Worm (Caenorhabditis elegans): ENCODE results near the gene C25H3.1.

ce11 chrII:5735744-5736143 lies 36.9 kb downstream of the C25H3.1 start:
- TF ChIP-seq vab-15 (tag; optimal IDR thresholded peaks at IDR 0.05), result no peak
- TF ChIP-seq unc-130 (tag; optimal IDR thresholded peaks at IDR 0.05), result no peak
- TF ChIP-seq ceh-90 (tag; optimal IDR thresholded peaks at IDR 0.05), result no peak
- no peak for TF ChIP-seq lir-3 (tag; optimal IDR thresholded peaks at IDR 0.05; ENCODE audit: poor library complexity)
- TF ChIP-seq xbp-1 (tag; optimal IDR thresholded peaks at IDR 0.05), result no peak
- no peak for TF ChIP-seq aly-2 (tag; optimal IDR thresholded peaks at IDR 0.05)
- TF ChIP-seq nhr-28 (tag; optimal IDR thresholded peaks at IDR 0.05), result no peak
- TF ChIP-seq ceh-82 (tag; optimal IDR thresholded peaks at IDR 0.05), result no peak
- TF ChIP-seq nhr-11 (tag; optimal IDR thresholded peaks at IDR 0.05), result no peak
